Fruit fly (Drosophila melanogaster) whole organism, adult: ENCODE results near the gene CG10570.

Source experiments
- CG14711 ChIP-seq: fragments of 200-800 bp; sonication (Bioruptor generic); optimal IDR thresholded peaks from 2 replicates; lab custom pipeline; 2018; ENCODE audit warnings: missing biosample characterization, mild to moderate bottlenecking, missing genetic modification characterization, moderate library complexity
- CG33017 ChIP-seq: fragments of 200-800 bp; sonication (Bioruptor generic); optimal IDR thresholded peaks from 2 replicates; lab custom pipeline; 2018; ENCODE audit warnings: missing biosample characterization, mild to moderate bottlenecking, missing genetic modification characterization, moderate library complexity
- CG5204 ChIP-seq: fragments of 200-800 bp; sonication (Bioruptor generic); optimal IDR thresholded peaks from 2 replicates; lab custom pipeline; 2016; ENCODE audit warnings: missing biosample characterization, missing genetic modification characterization
- ovo ChIP-seq: fragments of 200-800 bp; sonication (Bioruptor generic); optimal IDR thresholded peaks from 2 replicates; lab custom pipeline; 2016; ENCODE audit warnings: missing biosample characterization, missing genetic modification characterization

- TF ChIP-seq CG5204 (no peak), CG33017 (tag; lab: Kevin White, UChicago) (no peak), CG14711 (tag; lab: Kevin White, UChicago) (no peak), ovo (GFP tag; lab: Kevin White, UChicago) (no peak)
Measured at dm6 chr2L:18796446-18796845, 14.6 kb downstream of the CG10570 start.
